Worm (Caenorhabditis elegans) whole organism, L4/young adult: Measurements from ENCODE around the gene tag-18.

Experiments
- dao-5 ChIP-seq: sonication (generic microtip); optimal IDR thresholded peaks from 2 replicates; lab custom pipeline; 2016; ENCODE audit warnings: missing genotype, missing genetic modification characterization, moderate library complexity, missing compliant biosample characterization
- him-1 ChIP-seq: sonication (generic microtip); optimal IDR thresholded peaks from 2 replicates; lab custom pipeline; 2016; ENCODE audit warnings: missing genotype, missing genetic modification reagents, missing genetic modification characterization, missing compliant biosample characterization

- TF ChIP-seq dao-5 (tag; lab: Kevin White, UChicago) (no peak), him-1 (tag; lab: Kevin White, UChicago) (no peak)
These were observed 9.4 kb upstream of the tag-18 start for ce11 chrX:3743190-3743589.
